Worm (Caenorhabditis elegans) whole organism, late embryonic: ENCODE results near the gene H04M03.11.

ENCODE experiments used
- ceh-34 ChIP-seq: sonication (generic microtip); optimal IDR thresholded peaks from 2 replicates; lab custom pipeline; 2016; ENCODE audit warnings: mild to moderate bottlenecking, missing genetic modification characterization, missing compliant biosample characterization
- ceh-45 ChIP-seq: fragments of 200-800 bp; sonication (Bioruptor generic); IDR thresholded peaks from 2 replicates; pipeline ENCODE4 v1.3.6; 2022; ENCODE audit warnings: missing genetic modification reagents, missing genetic modification characterization, missing compliant biosample characterization
- dve-1 ChIP-seq: sonication (generic microtip); optimal IDR thresholded peaks from 2 replicates; lab custom pipeline; 2017; ENCODE audit warnings: antibody characterized with exemption, mild to moderate bottlenecking, missing genetic modification characterization, missing compliant biosample characterization
- fkh-6 ChIP-seq: sonication (generic microtip); optimal IDR thresholded peaks from 2 replicates; lab custom pipeline; 2016; ENCODE audit warnings: missing genetic modification characterization, missing compliant biosample characterization
- gmeb-2 ChIP-seq: sonication (generic microtip); optimal IDR thresholded peaks from 2 replicates; lab custom pipeline; 2016; ENCODE audit warnings: missing genetic modification characterization, inconsistent platforms, missing compliant biosample characterization
- hlh-13 ChIP-seq: fragments of 200-800 bp; sonication (Bioruptor generic); optimal IDR thresholded peaks from 2 replicates; lab custom pipeline; 2018; ENCODE audit warnings: mild to moderate bottlenecking, missing genetic modification characterization, missing compliant biosample characterization
- pat-9 ChIP-seq: fragments of 200-800 bp; sonication (Bioruptor generic); optimal IDR thresholded peaks from 2 replicates; lab custom pipeline; 2018; ENCODE audit warnings: mild to moderate bottlenecking, missing genetic modification characterization, moderate library complexity, missing compliant biosample characterization
- unc-3 ChIP-seq, 2 experiments: fragments of 200-800 bp in 1 of 2; sonication (Bioruptor generic) in 1 of 2; sonication (generic microtip) in 1 of 2; conservative IDR thresholded peaks in 1 of 2; optimal IDR thresholded peaks in 1 of 2; 2 replicates each; pipeline versions ENCODE4 v1.3.6 to Lab custom; 2016 to 2022; ENCODE audit warnings: missing compliant biosample characterization in 2 of 2, missing genetic modification characterization in 2 of 2, missing genetic modification reagents in 1 of 2
- unc-55 ChIP-seq: sonication (generic microtip); optimal IDR thresholded peaks from 2 replicates; lab custom pipeline; 2017; ENCODE audit warnings: missing biosample characterization, missing genetic modification reagents, missing genetic modification characterization
- unc-86 ChIP-seq: sonication (generic microtip); optimal IDR thresholded peaks from 2 replicates; lab custom pipeline; 2016; ENCODE audit warnings: missing genetic modification characterization, missing compliant biosample characterization

Gene H04M03.11

ce11 chrIV:5834182-5834581, 50.2 kb downstream of the H04M03.11 start:
- TF ChIP-seq unc-3 (GFP tag; conservative IDR thresholded peaks at IDR 0.05; lab: Robert Waterston, UW) = no peak
- no peak for TF ChIP-seq unc-3 (tag; optimal IDR thresholded peaks at IDR 0.05; lab: Kevin White, UChicago)
- TF ChIP-seq hlh-13 = no peak
- no peak for TF ChIP-seq unc-86 (tag; lab: Kevin White, UChicago)
- peak; percentile 16 for TF ChIP-seq unc-55

DNA sequence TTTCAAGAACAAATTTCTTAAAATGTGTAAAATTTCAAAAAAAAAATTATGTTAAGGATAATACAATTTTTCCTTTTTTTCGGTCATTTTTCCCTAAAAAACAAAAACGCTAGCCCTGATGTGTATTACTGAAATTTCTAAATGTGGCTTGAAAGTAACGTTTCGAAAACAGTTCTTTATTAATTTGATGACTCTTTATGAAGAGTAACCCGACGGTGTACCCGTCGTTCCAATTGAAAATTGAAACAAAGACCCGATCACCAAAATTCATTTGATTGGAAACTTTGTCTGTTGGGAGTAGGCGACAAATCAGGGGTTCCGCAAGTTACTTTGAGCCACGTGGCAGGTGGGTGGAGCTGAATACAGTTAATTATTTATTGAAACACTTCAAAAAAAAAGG, 51.6 kb downstream of the H04M03.11 start:
- TF ChIP-seq fkh-6 (tag; lab: Kevin White, UChicago) = no peak
- no peak for TF ChIP-seq dve-1 (tag; lab: Kevin White, UChicago)
- no peak for TF ChIP-seq gmeb-2 (tag; lab: Kevin White, UChicago)
- no peak for TF ChIP-seq ceh-34 (tag; lab: Kevin White, UChicago)
- no peak for TF ChIP-seq ceh-45 (GFP tag; lab: Robert Waterston, UW)
- TF ChIP-seq pat-9 (tag; lab: Kevin White, UChicago) = no peak
- TF ChIP-seq, all 69 proteins: peak for 0
